Worm (Caenorhabditis elegans) whole organism, L1 larva: Measurements from ENCODE around the gene F02C9.1.

Source experiments
- aha-1 ChIP-seq: fragments of 150-350 bp; optimal IDR thresholded peaks from 2 replicates; lab custom pipeline; 2014; ENCODE audit warnings: missing biosample characterization, missing genetic modification characterization
- alr-1 ChIP-seq: fragments of 200-800 bp; sonication (Bioruptor generic); optimal IDR thresholded peaks from 2 replicates; lab custom pipeline; 2018; ENCODE audit warnings: borderline replicate concordance, mild to moderate bottlenecking, missing genetic modification characterization, missing compliant biosample characterization
- ceh-82 ChIP-seq, 3 experiments: fragments of 150-350 bp in 1 of 3; sonication (generic microtip) in 2 of 3; optimal IDR thresholded peaks; 2 replicates each; lab custom pipeline; 2014 to 2017; ENCODE audit warnings: missing biosample characterization in 3 of 3, missing genetic modification characterization in 3 of 3
- ces-1 ChIP-seq: fragments of 150-350 bp; optimal IDR thresholded peaks from 2 replicates; lab custom pipeline; 2014; ENCODE audit warnings: missing biosample characterization, missing genetic modification reagents, missing genetic modification characterization
- dpl-1 ChIP-seq, 3 experiments: fragments of 150-350 bp in 2 of 3; sonication (generic microtip) in 1 of 3; optimal IDR thresholded peaks; 2 replicates each; lab custom pipeline; 2014 to 2017; ENCODE audit warnings: missing biosample characterization in 3 of 3, missing genetic modification characterization in 3 of 3, missing genetic modification reagents in 3 of 3
- dsc-1 ChIP-seq: sonication (generic microtip); optimal IDR thresholded peaks from 2 replicates; lab custom pipeline; 2016; ENCODE audit warnings: mild to moderate bottlenecking, missing genetic modification characterization, missing compliant biosample characterization
- efl-1 ChIP-seq, 4 experiments: fragments of 150-350 bp; optimal IDR thresholded peaks in 3 of 4; peaks in 1 of 4; 1 replicate in 1 of 4; 2 replicates in 3 of 4; lab custom pipeline; 2014; ENCODE audit warnings: missing biosample characterization in 2 of 4, missing genetic modification characterization in 2 of 4, missing genetic modification reagents in 2 of 4
- efl-3 ChIP-seq: fragments of 200-800 bp; sonication (Bioruptor generic); optimal IDR thresholded peaks from 2 replicates; lab custom pipeline; 2018; ENCODE audit warnings: mild to moderate bottlenecking, missing genetic modification characterization, missing compliant biosample characterization
- egl-27 ChIP-seq, 2 experiments: fragments of 150-350 bp in 1 of 2; sonication (generic microtip); optimal IDR thresholded peaks; 3 replicates each; lab custom pipeline; 2017 to 2018; ENCODE audit warnings: missing biosample characterization in 2 of 2, missing genetic modification characterization in 2 of 2, missing genetic modification reagents in 2 of 2
- elt-2 ChIP-seq: sonication (generic microtip); optimal IDR thresholded peaks from 2 replicates; lab custom pipeline; 2016; ENCODE audit warnings: missing genetic modification characterization, mild to moderate bottlenecking, inconsistent platforms, missing compliant biosample characterization, missing genetic modification reagents
- ets-5 ChIP-seq: fragments of 200-800 bp; sonication (Bioruptor generic); IDR thresholded peaks from 2 replicates; pipeline ENCODE4 v1.3.6; 2022; ENCODE audit warnings: missing genetic modification characterization, missing compliant biosample characterization
- grh-1 ChIP-seq: fragments of 200-800 bp; sonication (Bioruptor generic); IDR thresholded peaks from 2 replicates; pipeline ENCODE4 v1.3.6; 2022; ENCODE audit warnings: missing genetic modification reagents, missing genetic modification characterization, missing compliant biosample characterization
- hlh-17 ChIP-seq: fragments of 200-800 bp; sonication (Bioruptor generic); optimal IDR thresholded peaks from 2 replicates; lab custom pipeline; 2018; ENCODE audit warnings: missing genetic modification characterization, mild to moderate bottlenecking, missing compliant biosample characterization, moderate library complexity, borderline replicate concordance
- jun-1 ChIP-seq: fragments of 150-350 bp; optimal IDR thresholded peaks from 2 replicates; lab custom pipeline; 2014; ENCODE audit warnings: missing biosample characterization, missing genetic modification reagents, missing genetic modification characterization
- lin-13 ChIP-seq: fragments of 150-350 bp; optimal IDR thresholded peaks from 2 replicates; lab custom pipeline; 2014; ENCODE audit warnings: missing biosample characterization, missing genetic modification reagents, missing genetic modification characterization
- lin-14 ChIP-seq: fragments of 200-800 bp; sonication (Bioruptor generic); optimal IDR thresholded peaks from 2 replicates; lab custom pipeline; 2018; ENCODE audit warnings: mild to moderate bottlenecking, missing genetic modification characterization, moderate library complexity, missing compliant biosample characterization
- lin-39 ChIP-seq: fragments of 150-350 bp; optimal IDR thresholded peaks from 2 replicates; lab custom pipeline; 2014; ENCODE audit warnings: missing biosample characterization, missing genetic modification reagents, missing genetic modification characterization
- lsy-2 ChIP-seq, 2 experiments: fragments of 150-350 bp; optimal IDR thresholded peaks; 2 replicates each; lab custom pipeline; 2014; ENCODE audit warnings: missing biosample characterization in 2 of 2, missing genetic modification characterization in 2 of 2
- mab-9 ChIP-seq: fragments of 200-800 bp; sonication (Bioruptor generic); IDR thresholded peaks from 2 replicates; pipeline ENCODE4 v1.3.6; 2022; ENCODE audit warnings: missing genetic modification reagents, missing genetic modification characterization, missing compliant biosample characterization
- mdl-1 ChIP-seq, 2 experiments: fragments of 150-350 bp; optimal IDR thresholded peaks; 2 replicates each; lab custom pipeline; 2014 to 2017; ENCODE audit warnings: missing biosample characterization in 2 of 2, missing genetic modification characterization in 2 of 2, inconsistent platforms in 1 of 2
- nhr-12 ChIP-seq: sonication (generic microtip); optimal IDR thresholded peaks from 2 replicates; lab custom pipeline; 2017; ENCODE audit warnings: missing biosample characterization, missing genetic modification characterization
- nhr-20 ChIP-seq: sonication (generic microtip); optimal IDR thresholded peaks from 2 replicates; lab custom pipeline; 2016; ENCODE audit warnings: mild to moderate bottlenecking, missing genetic modification characterization, missing compliant biosample characterization
- nhr-237 ChIP-seq: fragments of 150-350 bp; optimal IDR thresholded peaks from 2 replicates; lab custom pipeline; 2014; ENCODE audit warnings: missing biosample characterization, missing genetic modification characterization
- nhr-28 ChIP-seq: fragments of 150-350 bp; optimal IDR thresholded peaks from 2 replicates; lab custom pipeline; 2014; ENCODE audit warnings: missing biosample characterization, missing genetic modification characterization
- nhr-47 ChIP-seq: sonication (generic microtip); optimal IDR thresholded peaks from 2 replicates; lab custom pipeline; 2016; ENCODE audit warnings: mild to moderate bottlenecking, missing genetic modification characterization, moderate library complexity, missing compliant biosample characterization
- nhr-85 ChIP-seq: sonication (generic microtip); peaks from one replicate; lab custom pipeline; 2016; ENCODE audit warnings: missing genetic modification characterization, inconsistent platforms, missing compliant biosample characterization
- pax-3 ChIP-seq: fragments of 200-800 bp; sonication (Bioruptor generic); optimal IDR thresholded peaks from 2 replicates; lab custom pipeline; 2018; ENCODE audit warnings: mild to moderate bottlenecking, missing genetic modification characterization, moderate library complexity, missing compliant biosample characterization
- snpc-4 ChIP-seq: fragments of 150-350 bp; optimal IDR thresholded peaks from 2 replicates; lab custom pipeline; 2014; ENCODE audit warnings: missing biosample characterization, missing genetic modification characterization
- sox-4 ChIP-seq: sonication (generic microtip); optimal IDR thresholded peaks from 2 replicates; lab custom pipeline; 2016; ENCODE audit warnings: missing genetic modification characterization, missing compliant biosample characterization
- sptf-1 ChIP-seq: fragments of 150-350 bp; optimal IDR thresholded peaks from 2 replicates; lab custom pipeline; 2014; ENCODE audit warnings: missing biosample characterization, missing genetic modification characterization
- swsn-7 ChIP-seq: sonication (generic microtip); optimal IDR thresholded peaks from 2 replicates; lab custom pipeline; 2016; ENCODE audit warnings: missing genetic modification characterization, missing compliant biosample characterization
- tlp-1 ChIP-seq: fragments of 150-350 bp; optimal IDR thresholded peaks from 2 replicates; lab custom pipeline; 2014; ENCODE audit warnings: missing biosample characterization, missing genetic modification characterization
- unc-130 ChIP-seq: fragments of 150-350 bp; optimal IDR thresholded peaks from 2 replicates; lab custom pipeline; 2017; ENCODE audit warnings: missing biosample characterization, missing genetic modification characterization, inconsistent platforms
- unc-30 ChIP-seq: sonication (generic microtip); optimal IDR thresholded peaks from 2 replicates; lab custom pipeline; 2017; ENCODE audit warnings: missing biosample characterization, missing genetic modification characterization
- unc-62 ChIP-seq: fragments of 150-350 bp; optimal IDR thresholded peaks from 2 replicates; lab custom pipeline; 2014; ENCODE audit warnings: missing biosample characterization, missing genetic modification reagents, missing genetic modification characterization
- xbp-1 ChIP-seq: sonication (generic microtip); optimal IDR thresholded peaks from 2 replicates; lab custom pipeline; 2016; ENCODE audit warnings: missing genetic modification characterization, missing compliant biosample characterization
- zip-4 ChIP-seq: fragments of 200-800 bp; sonication (Bioruptor generic); optimal IDR thresholded peaks from 2 replicates; lab custom pipeline; 2018; ENCODE audit warnings: mild to moderate bottlenecking, missing genetic modification characterization, moderate library complexity, missing compliant biosample characterization

The F02C9.1 gene

ce11 chrV:3162299-3162698 lies 23.8 kb downstream of the F02C9.1 start:
- TF ChIP-seq efl-1 (optimal IDR thresholded peaks at IDR 0.05; lab: Kevin White, UChicago) (no peak), efl-1 (GFP tag; optimal IDR thresholded peaks at IDR 0.05 in 1 of 2; lab: Kevin White, UChicago) (no peak), mab-9 (GFP tag; lab: Robert Waterston, UW) (no peak), nhr-237 (tag; lab: Kevin White, UChicago) (no peak), swsn-7 (tag; lab: Kevin White, UChicago) (no peak), nhr-28 (tag; lab: Kevin White, UChicago) (no peak), lin-13 (GFP tag; lab: Kevin White, UChicago) (no peak), sptf-1 (tag; lab: Kevin White, UChicago) (no peak), ets-5 (no peak), unc-30 (tag; lab: Kevin White, UChicago) (no peak), nhr-20 (tag; lab: Kevin White, UChicago) (no peak), alr-1 (tag; lab: Kevin White, UChicago) (no peak), nhr-12 (tag; lab: Kevin White, UChicago) (no peak), nhr-85 (tag; lab: Kevin White, UChicago) (no peak), zip-4 (GFP tag; lab: Kevin White, UChicago) (no peak), efl-3 (no peak), elt-2 (no peak), ces-1 (no peak), lsy-2 (tag; optimal IDR thresholded peaks at IDR 0.05; lab: Kevin White, UChicago) (no peak), pax-3 (tag; lab: Kevin White, UChicago) (no peak), snpc-4 (no peak)

- no peak for TF ChIP-seq egl-27 (tag; optimal IDR thresholded peaks at IDR 0.05; lab: Kevin White, UChicago)
- TF ChIP-seq lin-14, result no peak
- no peak for TF ChIP-seq jun-1 (tag; lab: Kevin White, UChicago)
- no peak for TF ChIP-seq ceh-82 (tag; optimal IDR thresholded peaks at IDR 0.05; lab: Kevin White, UChicago)
- TF ChIP-seq hlh-17 (GFP tag; lab: Kevin White, UChicago), result no peak
- TF ChIP-seq unc-62 (GFP tag; lab: Kevin White, UChicago), result no peak
- no peak for TF ChIP-seq nhr-28 (tag; lab: Kevin White, UChicago)
- no peak for TF ChIP-seq lin-39 (tag; lab: Kevin White, UChicago)
- TF ChIP-seq aha-1 (tag; lab: Kevin White, UChicago), result no peak
- TF ChIP-seq nhr-237 (tag; lab: Kevin White, UChicago), result no peak
- TF ChIP-seq ces-1, result no peak
- no peak for TF ChIP-seq alr-1 (tag; lab: Kevin White, UChicago)
- no peak for TF ChIP-seq nhr-47 (tag; lab: Kevin White, UChicago)
- TF ChIP-seq lin-13 (GFP tag; lab: Kevin White, UChicago), result no peak
- TF ChIP-seq grh-1 (GFP tag; lab: Robert Waterston, UW), result no peak
- TF ChIP-seq zip-4 (GFP tag; lab: Kevin White, UChicago), result no peak
- no peak for TF ChIP-seq efl-3
- TF ChIP-seq dsc-1 (tag; lab: Kevin White, UChicago), result no peak
- no peak for TF ChIP-seq tlp-1 (tag; lab: Kevin White, UChicago)
Observed at ce11 chrV:3163143-3163542, 24.6 kb downstream of the F02C9.1 start.

- TF ChIP-seq sox-4 (tag; lab: Kevin White, UChicago) (no peak), mdl-1 (tag; optimal IDR thresholded peaks at IDR 0.05; lab: Kevin White, UChicago) (no peak), xbp-1 (tag; lab: Kevin White, UChicago) (no peak), nhr-237 (tag; lab: Kevin White, UChicago) (no peak), unc-130 (no peak), dpl-1 (GFP tag; optimal IDR thresholded peaks at IDR 0.05; lab: Kevin White, UChicago) (no peak)
Observed at ce11 chrV:3165438-3165837, 26.9 kb downstream of the F02C9.1 start, which contains the start of gene C36C5.14. TSS of gene C36C5.14 (minus strand) at chrV:3165538.
